Worm (Caenorhabditis elegans): ENCODE results near the gene C54D10.5.

Gene C54D10.5

ce11 chrV:12443754-12444153 is 14.6 kb downstream of the C54D10.5 start, which contains the start of gene pals-39:
Gene pals-39, minus strand, starts transcription at chrV:12443854.
- TF ChIP-seq nhr-80 (tag; optimal IDR thresholded peaks at IDR 0.05), result no peak
- TF ChIP-seq tbx-9 (tag; optimal IDR thresholded peaks at IDR 0.05; ENCODE audit: borderline replicate concordance), result no peak
- TF ChIP-seq lsy-27 (tag; optimal IDR thresholded peaks at IDR 0.05; ENCODE audit: borderline replicate concordance, insufficient read depth), result no peak
- TF ChIP-seq F37B4.10 (GFP tag; IDR thresholded peaks at IDR 0.05), result no peak
- TF ChIP-seq ztf-28 (GFP tag; IDR thresholded peaks at IDR 0.05), result no peak
- no peak for TF ChIP-seq ceh-100 (GFP tag; IDR thresholded peaks at IDR 0.05)
- TF ChIP-seq cebp-1 (GFP tag; IDR thresholded peaks at IDR 0.05), result no peak
- TF ChIP-seq cebp-1 (tag; optimal IDR thresholded peaks at IDR 0.05), result no peak
- TF ChIP-seq akir-1 (GFP tag; optimal IDR thresholded peaks at IDR 0.05), result no peak
- no peak for TF ChIP-seq K12H6.12 (tag; optimal IDR thresholded peaks at IDR 0.05)

DNA sequence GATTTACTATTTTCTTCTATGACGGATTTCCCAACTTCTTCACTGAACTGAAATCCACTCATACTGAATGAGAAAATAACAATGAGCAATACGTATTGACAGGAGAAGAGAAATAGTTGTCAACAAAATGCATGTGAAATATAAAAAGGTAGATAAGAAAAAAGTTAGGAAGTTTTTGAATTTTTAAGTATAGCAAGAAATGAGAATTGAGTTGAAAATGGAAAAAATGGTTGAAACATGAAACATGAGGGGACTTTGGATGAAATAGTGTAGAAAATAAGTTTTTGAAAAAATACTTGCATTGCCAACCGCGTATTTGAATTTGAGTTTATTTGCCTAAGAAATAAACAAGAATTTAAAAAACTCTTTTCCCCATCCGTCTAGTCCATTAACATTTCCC is 17.8 kb downstream of the C54D10.5 start, which contains the start of the genes pals-38 and C54D10.9:
Gene pals-38, minus strand, starts transcription at position 101 of the 400 bp plus-strand sequence.
Gene C54D10.9, plus strand, starts transcription at position 259 of the 400 bp plus-strand sequence.
- TF ChIP-seq ztf-22 (GFP tag; optimal IDR thresholded peaks at IDR 0.05) (no peak), let-607 (tag; optimal IDR thresholded peaks at IDR 0.05) (no peak), snpc-3.4 (tag; optimal IDR thresholded peaks at IDR 0.05) (no peak), dpl-1 (GFP tag; optimal IDR thresholded peaks at IDR 0.05) (no peak), ztf-18 (tag; optimal IDR thresholded peaks at IDR 0.05) (no peak)

DNA sequence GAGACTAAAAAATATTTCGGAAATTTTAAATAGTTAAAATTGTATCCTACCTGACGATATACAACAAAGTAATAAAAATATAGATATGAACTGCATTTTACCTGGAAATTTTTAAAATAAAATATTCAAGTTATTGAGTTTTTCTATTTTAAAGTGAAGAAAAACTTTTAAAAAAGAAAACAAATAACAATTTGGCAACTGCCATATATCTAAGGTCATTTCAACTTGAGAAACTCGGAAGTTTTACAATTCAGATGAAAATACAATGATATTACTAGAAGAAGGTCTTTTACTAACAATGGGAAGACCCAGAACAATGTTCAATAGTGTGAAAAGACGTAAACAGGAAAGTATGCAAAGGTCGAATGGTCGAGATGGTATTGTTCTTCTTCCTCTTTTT is 20.8 kb downstream of the C54D10.5 start, which contains the start of gene C54D10.10:
Gene C54D10.10, minus strand, starts transcription at position 101 of the 400 bp plus-strand sequence.
- TF ChIP-seq rec-8 (tag; optimal IDR thresholded peaks at IDR 0.05) (no peak), unc-130 (GFP tag; optimal IDR thresholded peaks at IDR 0.05) (no peak), die-1 (tag; optimal IDR thresholded peaks at IDR 0.05) (no peak), cebp-1 (GFP tag; IDR thresholded peaks at IDR 0.05) (no peak), cebp-1 (tag; optimal IDR thresholded peaks at IDR 0.05) (no peak), madf-6 (GFP tag; IDR thresholded peaks at IDR 0.05) (no peak)

DNA sequence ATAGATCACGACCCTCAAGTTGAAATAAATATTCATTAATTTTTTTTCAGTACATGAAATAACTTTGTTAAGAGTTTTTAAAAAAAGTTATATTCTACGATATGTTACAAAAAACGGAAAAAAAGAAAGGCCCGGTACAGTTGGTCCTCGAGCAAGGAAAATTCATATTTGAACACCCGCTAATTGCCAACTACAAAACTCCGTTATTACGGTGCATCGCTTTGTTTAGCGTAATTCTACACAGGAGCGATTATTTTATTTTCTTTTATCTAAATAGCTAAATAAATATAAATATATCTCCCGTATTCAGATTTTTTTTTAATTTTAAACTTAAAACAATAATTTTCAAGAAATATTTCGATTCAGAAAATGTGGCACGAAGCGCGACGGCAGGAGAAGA is 21.3 kb downstream of the C54D10.5 start, which contains the start of gene F28C1.1:
Gene F28C1.1, plus strand, starts transcription at position 365 of the 400 bp plus-strand sequence.
- no peak for TF ChIP-seq rec-8 (tag; optimal IDR thresholded peaks at IDR 0.05)
- TF ChIP-seq nfya-1 (tag; optimal IDR thresholded peaks at IDR 0.05; ENCODE audit: borderline replicate concordance, insufficient read depth), result no peak
- no peak for TF ChIP-seq cebp-1 (GFP tag; IDR thresholded peaks at IDR 0.05)
- TF ChIP-seq cebp-1 (tag; optimal IDR thresholded peaks at IDR 0.05), result no peak
- TF ChIP-seq attf-3 (GFP tag; conservative IDR thresholded peaks at IDR 0.05), result peak; percentile 93
- TF ChIP-seq T07F8.4 (tag; optimal IDR thresholded peaks at IDR 0.05), result no peak
- TF ChIP-seq sdz-38 (tag; optimal IDR thresholded peaks at IDR 0.05), result no peak
- TF ChIP-seq dpl-1 (GFP tag; optimal IDR thresholded peaks at IDR 0.05), result peak; percentile 7
- no peak for TF ChIP-seq ama-1 (optimal IDR thresholded peaks at IDR 0.05)
- no peak for TF ChIP-seq ama-1 (GFP tag; optimal IDR thresholded peaks at IDR 0.05)
- no peak for TF ChIP-seq madf-3 (GFP tag; IDR thresholded peaks at IDR 0.05)
- TF ChIP-seq ceh-91 (GFP tag; IDR thresholded peaks at IDR 0.05), result no peak
- no peak for TF ChIP-seq attf-5 (GFP tag; optimal IDR thresholded peaks at IDR 0.05)
- no peak for TF ChIP-seq nfyb-1 (GFP tag; IDR thresholded peaks at IDR 0.05)
- peak; percentile 51 for TF ChIP-seq efl-1 (GFP tag; optimal IDR thresholded peaks at IDR 0.05)
- TF ChIP-seq F57C9.4 (tag; optimal IDR thresholded peaks at IDR 0.05), result no peak
- no peak for TF ChIP-seq lsl-1 (GFP tag; optimal IDR thresholded peaks at IDR 0.05)
- no peak for TF ChIP-seq dpff-1 (tag; optimal IDR thresholded peaks at IDR 0.05)
- no peak for TF ChIP-seq hlh-12 (tag; optimal IDR thresholded peaks at IDR 0.05)
